Worm (Caenorhabditis elegans): ENCODE data around the gene C07B5.6.

The C07B5.6 gene

ce11 chrX:9549657-9550369 lies 31.0 kb downstream of the C07B5.6 start:
- TF ChIP-seq mxl-2 (GFP tag; conservative IDR thresholded peaks at IDR 0.05) (no peak), F44E2.7 (GFP tag; IDR thresholded peaks at IDR 0.05) (no peak), daf-16 (GFP tag; optimal IDR thresholded peaks at IDR 0.05) (peak in 1 of 2 experiments; percentile 26), daf-16 (tag; optimal IDR thresholded peaks at IDR 0.05) (peak; percentile 23), mes-2 (tag; optimal IDR thresholded peaks at IDR 0.05; ENCODE audit: poor library complexity, severe bottlenecking) (peak; percentile 6), pha-4 (GFP tag; IDR thresholded peaks at IDR 0.05) (0 out of 2 replicates have a peak, but pooled peaks have one; percentile 19), pha-4 (tag; optimal IDR thresholded peaks at IDR 0.05) (no peak), F37D6.2 (tag; optimal IDR thresholded peaks at IDR 0.05) (no peak)

DNA sequence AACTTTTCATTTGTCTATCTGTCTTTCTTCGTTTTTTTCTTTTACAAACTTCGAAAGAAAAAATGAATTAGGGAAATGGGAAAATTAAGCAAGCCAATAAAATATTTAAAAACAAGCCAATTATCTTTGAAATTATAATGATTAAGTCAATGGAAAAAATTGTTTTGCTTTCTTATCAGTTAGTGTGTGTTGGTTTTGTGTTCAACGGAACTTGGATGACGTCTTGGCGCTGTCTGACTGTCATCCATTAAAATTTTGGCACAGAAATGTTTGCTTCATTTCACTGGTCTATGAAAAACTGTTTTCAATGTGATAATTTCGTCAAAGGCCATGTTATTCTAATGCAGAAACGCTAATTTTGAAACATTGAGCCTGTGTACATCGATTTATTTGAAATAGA lies 31.7 kb downstream of the C07B5.6 start:
- 0 out of 2 replicates have a peak, but pooled peaks have one; percentile 44 for TF ChIP-seq php-3 (GFP tag; IDR thresholded peaks at IDR 0.05)
- TF ChIP-seq nhr-102 (tag; optimal IDR thresholded peaks at IDR 0.05) = no peak
- TF ChIP-seq ceh-82 (tag; optimal IDR thresholded peaks at IDR 0.05) = no peak
- TF ChIP-seq unc-62 (GFP tag; optimal IDR thresholded peaks at IDR 0.05 in 1 of 2) = no peak
- no peak for TF ChIP-seq unc-62 (tag; optimal IDR thresholded peaks at IDR 0.05)
- TF ChIP-seq lsy-2 (tag; optimal IDR thresholded peaks at IDR 0.05) = no peak
- TF ChIP-seq snpc-4 (tag; optimal IDR thresholded peaks at IDR 0.05) = no peak
- no peak for TF ChIP-seq duxl-1 (tag; optimal IDR thresholded peaks at IDR 0.05; ENCODE audit: poor library complexity)
- no peak for TF ChIP-seq tra-1 (GFP tag; IDR thresholded peaks at IDR 0.05)
- TF ChIP-seq Y5F2A.4 (GFP tag; optimal IDR thresholded peaks at IDR 0.05) = no peak
- TF ChIP-seq daf-16 (GFP tag; optimal IDR thresholded peaks at IDR 0.05) = no peak
- TF ChIP-seq daf-16 (tag; optimal IDR thresholded peaks at IDR 0.05) = peak; percentile 90
- peak; percentile 25 for TF ChIP-seq nhr-77 (tag; optimal IDR thresholded peaks at IDR 0.05)
- no peak for TF ChIP-seq hlh-30 (tag; optimal IDR thresholded peaks at IDR 0.05; ENCODE audit: insufficient read depth)
- TF ChIP-seq set-16 (GFP tag; IDR thresholded peaks at IDR 0.05) = no peak
- TF ChIP-seq daf-12 (tag; optimal IDR thresholded peaks at IDR 0.05) = no peak
- no peak for TF ChIP-seq ceh-62 (tag; optimal IDR thresholded peaks at IDR 0.05)
- no peak for TF ChIP-seq zag-1 (tag; optimal IDR thresholded peaks at IDR 0.05)
- TF ChIP-seq snpc-1.2 (GFP tag; IDR thresholded peaks at IDR 0.05) = no peak
- peak; percentile 52 for TF ChIP-seq dmd-6 (GFP tag; IDR thresholded peaks at IDR 0.05)
- TF ChIP-seq lin-29 (GFP tag; IDR thresholded peaks at IDR 0.05) = no peak
- no peak for TF ChIP-seq spr-3 (GFP tag; optimal IDR thresholded peaks at IDR 0.05)
- TF ChIP-seq zip-2 (tag; optimal IDR thresholded peaks at IDR 0.05) = no peak
- no peak for TF ChIP-seq vab-7 (GFP tag; IDR thresholded peaks at IDR 0.05)
- TF ChIP-seq nhr-6 (tag; optimal IDR thresholded peaks at IDR 0.05) = no peak
- peak; percentile 51 for TF ChIP-seq pqm-1 (tag; optimal IDR thresholded peaks at IDR 0.05)
- peak; percentile 50 for TF ChIP-seq nhr-28 (tag; optimal IDR thresholded peaks at IDR 0.05)
- TF ChIP-seq daf-8 (GFP tag; IDR thresholded peaks at IDR 0.05) = no peak
- peak; percentile 65 for TF ChIP-seq dve-1 (tag; optimal IDR thresholded peaks at IDR 0.05; ENCODE audit: insufficient read depth)
- no peak for TF ChIP-seq lin-39 (tag; optimal IDR thresholded peaks at IDR 0.05)
- TF ChIP-seq Y105C5A.15 (GFP tag; IDR thresholded peaks at IDR 0.05) = no peak

DNA sequence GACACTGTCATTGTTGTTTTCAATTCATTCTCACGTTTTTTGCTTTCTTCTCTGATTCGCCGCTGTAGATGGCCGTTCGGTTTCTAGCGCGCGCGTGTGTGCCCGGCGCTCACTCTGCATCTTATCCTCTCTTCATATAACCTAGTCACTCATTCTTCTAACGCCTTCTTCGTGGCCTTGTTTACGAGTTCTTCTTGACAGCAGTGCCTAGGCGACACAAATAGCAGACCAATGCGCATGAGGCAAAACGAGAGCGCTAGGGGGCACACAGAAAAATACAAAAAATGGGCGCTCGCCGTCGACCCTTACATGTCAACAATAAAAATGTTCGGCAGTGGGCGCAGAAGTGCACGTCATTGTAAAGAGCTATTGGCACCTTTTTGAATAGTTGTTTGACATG lies 32.3 kb downstream of the C07B5.6 start:
- TF ChIP-seq nhr-6 (tag; optimal IDR thresholded peaks at IDR 0.05) (peak; percentile 78), pha-4 (GFP tag; IDR thresholded peaks at IDR 0.05) (peak; percentile 36; the same call in 1 of the 2 replicates), pha-4 (tag; optimal IDR thresholded peaks at IDR 0.05) (no peak), rbr-2 (tag; optimal IDR thresholded peaks at IDR 0.05) (peak; percentile 83), nhr-11 (tag; optimal IDR thresholded peaks at IDR 0.05) (peak; percentile 29), egl-43 (GFP tag; IDR thresholded peaks at IDR 0.05) (peak; percentile 77), nhr-41 (GFP tag; IDR thresholded peaks at IDR 0.05) (peak; percentile 62; the same call in 1 of the 2 replicates), nhr-25 (tag; optimal IDR thresholded peaks at IDR 0.05; ENCODE audit: borderline replicate concordance, insufficient read depth) (peak; percentile 44), mxl-2 (GFP tag; conservative IDR thresholded peaks at IDR 0.05) (0 out of 2 replicates have a peak, but pooled peaks have one; percentile 19), hlh-11 (tag; optimal IDR thresholded peaks at IDR 0.05) (peak; percentile 82), lin-15B (tag; optimal IDR thresholded peaks at IDR 0.05) (no peak), skn-1 (tag; optimal IDR thresholded peaks at IDR 0.05) (no peak), lir-3 (tag; optimal IDR thresholded peaks at IDR 0.05) (no peak), lin-13 (GFP tag; optimal IDR thresholded peaks at IDR 0.05) (peak; percentile 6), mxl-3 (GFP tag; optimal IDR thresholded peaks at IDR 0.05) (peak; percentile 88), mep-1 (tag; optimal IDR thresholded peaks at IDR 0.05) (peak; percentile 79), nhr-102 (tag; optimal IDR thresholded peaks at IDR 0.05) (no peak)

Measured in whole organism, L4 larva.